Fruit fly (Drosophila melanogaster): ENCODE measurements around the gene Rcd-1.

The Rcd-1 gene

DNA sequence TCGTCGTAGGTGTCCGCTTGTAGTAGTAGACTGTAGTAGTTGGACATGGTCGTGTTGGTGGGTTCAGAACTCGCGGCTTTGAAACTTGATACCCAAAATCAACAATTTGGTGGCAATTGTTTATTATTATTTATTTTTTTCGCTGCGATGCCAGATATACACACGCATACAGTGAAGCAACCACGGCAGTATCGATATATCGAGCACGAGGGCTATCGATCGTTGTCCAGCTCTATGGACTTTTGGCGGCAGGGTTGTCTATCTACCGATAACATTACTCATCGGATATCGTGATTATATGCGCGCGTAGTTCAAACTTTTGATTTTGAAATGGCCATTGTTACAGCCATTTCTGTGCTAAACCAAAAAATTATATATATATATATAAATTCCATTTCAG is 36.9 kb upstream of the Rcd-1 start, which contains the start of gene CG14220 (continued):
- TF ChIP-seq CG42726 (GFP tag; IDR thresholded peaks at IDR 0.05; ENCODE audit: partially characterized antibody) = peak; percentile 90
- TF ChIP-seq mirr (GFP tag; optimal IDR thresholded peaks at IDR 0.05) = no peak
- no peak for TF ChIP-seq pum (GFP tag; optimal IDR thresholded peaks at IDR 0.05)
- TF ChIP-seq lilli (GFP tag; optimal IDR thresholded peaks at IDR 0.05) = peak; percentile 17
- TF ChIP-seq CG2678 (tag; optimal IDR thresholded peaks at IDR 0.05) = no peak
- TF ChIP-seq Myb (GFP tag; optimal IDR thresholded peaks at IDR 0.05) = peak; percentile 6
- TF ChIP-seq CG11456 (GFP tag; IDR thresholded peaks at IDR 0.05) = no peak
- TF ChIP-seq CG14710 (tag; optimal IDR thresholded peaks at IDR 0.05) = peak; percentile 44
- peak; percentile 7 for TF ChIP-seq CG2120 (GFP tag; optimal IDR thresholded peaks at IDR 0.05)
- TF ChIP-seq CG2129 (GFP tag; IDR thresholded peaks at IDR 0.05; ENCODE audit: partially characterized antibody) = peak; percentile 63
- TF ChIP-seq CG30020 (tag; optimal IDR thresholded peaks at IDR 0.05) = peak; percentile 16
- peak; percentile 22 for TF ChIP-seq CG8924 (tag; optimal IDR thresholded peaks at IDR 0.05)
- TF ChIP-seq CG7271 (tag; optimal IDR thresholded peaks at IDR 0.05) = no peak
- TF ChIP-seq CG9609 (GFP tag; optimal IDR thresholded peaks at IDR 0.05) = no peak
- no peak for TF ChIP-seq CG31388 (GFP tag; optimal IDR thresholded peaks at IDR 0.05)
- no peak for TF ChIP-seq CG6272 (GFP tag; IDR thresholded peaks at IDR 0.05)
- peak; percentile 0 for TF ChIP-seq gfzf (GFP tag; optimal IDR thresholded peaks at IDR 0.05)
- TF ChIP-seq yki (optimal IDR thresholded peaks at IDR 0.05) = no peak
- no peak for TF ChIP-seq CG13123 (GFP tag; optimal IDR thresholded peaks at IDR 0.05)
- TF ChIP-seq CG7928 (GFP tag; optimal IDR thresholded peaks at IDR 0.05) = no peak
- TF ChIP-seq zen (tag; optimal IDR thresholded peaks at IDR 0.05) = no peak
- TF ChIP-seq Mrtf (GFP tag; IDR thresholded peaks at IDR 0.05) = no peak
- no peak for TF ChIP-seq CG14965 (GFP tag; optimal IDR thresholded peaks at IDR 0.05; ENCODE audit: borderline replicate concordance)
- TF ChIP-seq Jarid2 (GFP tag; optimal IDR thresholded peaks at IDR 0.05) = no peak
- no peak for TF ChIP-seq scrt (GFP tag; optimal IDR thresholded peaks at IDR 0.05)
- no peak for TF ChIP-seq E2f1 (GFP tag; IDR thresholded peaks at IDR 0.05)
- TF ChIP-seq CG1647 (GFP tag; optimal IDR thresholded peaks at IDR 0.05) = no peak
- no peak for TF ChIP-seq sc (optimal IDR thresholded peaks at IDR 0.05)
- TF ChIP-seq sc (GFP tag; optimal IDR thresholded peaks at IDR 0.05) = no peak
- no peak for TF ChIP-seq hkb (optimal IDR thresholded peaks at IDR 0.05)
- TF ChIP-seq hkb (GFP tag; IDR thresholded peaks at IDR 0.05) = no peak
- TF ChIP-seq CG34224 (GFP tag; IDR thresholded peaks at IDR 0.05; ENCODE audit: partially characterized antibody) = peak; percentile 97
- no peak for TF ChIP-seq Atf3 (GFP tag; optimal IDR thresholded peaks at IDR 0.05)
- TF ChIP-seq twi (tag; optimal IDR thresholded peaks at IDR 0.05) = no peak
- TF ChIP-seq seq (GFP tag; IDR thresholded peaks at IDR 0.05) = no peak
- no peak for TF ChIP-seq wek (GFP tag; optimal IDR thresholded peaks at IDR 0.05)
- no peak for TF ChIP-seq CG10209 (GFP tag; optimal IDR thresholded peaks at IDR 0.05)
- peak; percentile 85; the same call in 2 of the 3 replicates for TF ChIP-seq Doc3 (GFP tag; IDR thresholded peaks at IDR 0.05; ENCODE audit: partially characterized antibody)
- no peak for TF ChIP-seq NC2β (GFP tag; optimal IDR thresholded peaks at IDR 0.05)
- no peak for TF ChIP-seq Hr51 (GFP tag; optimal IDR thresholded peaks at IDR 0.05)
- no peak for TF ChIP-seq CG7745 (tag; optimal IDR thresholded peaks at IDR 0.05)
- no peak for TF ChIP-seq zfh2 (GFP tag; optimal IDR thresholded peaks at IDR 0.05)
- no peak for TF ChIP-seq HLH54F (GFP tag; optimal IDR thresholded peaks at IDR 0.05)
- no peak for TF ChIP-seq CG8290 (GFP tag; optimal IDR thresholded peaks at IDR 0.05)
- TF ChIP-seq CG8290 (tag; optimal IDR thresholded peaks at IDR 0.05) = peak in 1 of 2 experiments; percentile 72
- no peak for TF ChIP-seq Ada2b (GFP tag; IDR thresholded peaks at IDR 0.05)
- peak; percentile 53 for TF ChIP-seq Hmr (GFP tag; optimal IDR thresholded peaks at IDR 0.05)
- TF ChIP-seq zen2 (GFP tag; IDR thresholded peaks at IDR 0.05; ENCODE audit: partially characterized antibody) = peak; percentile 91
- TF ChIP-seq h (optimal IDR thresholded peaks at IDR 0.05) = no peak
- TF ChIP-seq CG17385 (GFP tag; optimal IDR thresholded peaks at IDR 0.05) = peak; percentile 5
- TF ChIP-seq sna (GFP tag; IDR thresholded peaks at IDR 0.05; ENCODE audit: partially characterized antibody) = peak; percentile 85
- no peak for TF ChIP-seq cato (GFP tag; optimal IDR thresholded peaks at IDR 0.05; ENCODE audit: borderline replicate concordance)

Data from whole organism, embryonic.